Fruit fly (Drosophila melanogaster): ENCODE measurements around the gene COX5A.
A peak's percentile ranks its signal among the peaks of the same experiment; 100 is the strongest.

dm6 chr3R:11851939-11852338, 32.8 kb downstream of the COX5A start:
- TF ChIP-seq CG4318 (GFP tag; optimal IDR thresholded peaks at IDR 0.05) (peak; percentile 17), pdm3 (GFP tag; optimal IDR thresholded peaks at IDR 0.05) (no peak), cyc (GFP tag; optimal IDR thresholded peaks at IDR 0.05) (no peak), acj6 (GFP tag; optimal IDR thresholded peaks at IDR 0.05) (no peak), CG3032 (tag; optimal IDR thresholded peaks at IDR 0.05) (no peak), spab (GFP tag; optimal IDR thresholded peaks at IDR 0.05) (no peak), CG16779 (tag; optimal IDR thresholded peaks at IDR 0.05) (no peak), Hr39 (GFP tag; optimal IDR thresholded peaks at IDR 0.05) (no peak), vri (GFP tag; optimal IDR thresholded peaks at IDR 0.05) (no peak), fd85E (GFP tag; optimal IDR thresholded peaks at IDR 0.05) (no peak), CG6163 (GFP tag; IDR thresholded peaks at IDR 0.05) (no peak), CG8119 (GFP tag; IDR thresholded peaks at IDR 0.05) (peak; percentile 25; the same call in 1 of the 3 replicates), OdsH (GFP tag; optimal IDR thresholded peaks at IDR 0.05) (no peak)

Data from whole organism, prepupa.